Worm (Caenorhabditis elegans) whole organism, late embryonic: ENCODE measurements around the gene H38K22.7.
A peak's percentile ranks its signal among the peaks of the same experiment; 100 is the strongest.

Source experiments
- C08G9.2 ChIP-seq: sonication (generic microtip); optimal IDR thresholded peaks from 2 replicates; lab custom pipeline; 2016; ENCODE audit warnings: mild to moderate bottlenecking, missing genetic modification characterization, moderate library complexity, missing compliant biosample characterization
- C38D4.7 ChIP-seq: fragments of 200-800 bp; sonication (Bioruptor generic); optimal IDR thresholded peaks from 2 replicates; lab custom pipeline; 2018; ENCODE audit warnings: mild to moderate bottlenecking, missing genetic modification characterization, moderate library complexity, missing compliant biosample characterization
- F13H6.1 ChIP-seq: sonication (generic microtip); optimal IDR thresholded peaks from 2 replicates; lab custom pipeline; 2016; ENCODE audit warnings: missing genetic modification characterization, missing compliant biosample characterization
- K09A11.1 ChIP-seq: sonication (generic microtip); optimal IDR thresholded peaks from 2 replicates; lab custom pipeline; 2017; ENCODE audit warnings: antibody characterized with exemption, mild to moderate bottlenecking, missing genetic modification characterization, missing compliant biosample characterization; ENCODE audit not compliant: insufficient read depth
- Y22D7AL.16 ChIP-seq: sonication (generic microtip); optimal IDR thresholded peaks from 2 replicates; lab custom pipeline; 2016; ENCODE audit warnings: missing genetic modification characterization, missing compliant biosample characterization
- ceh-14 ChIP-seq: sonication (generic microtip); optimal IDR thresholded peaks from 2 replicates; lab custom pipeline; 2016; ENCODE audit warnings: missing genotype, missing genetic modification characterization, missing compliant biosample characterization
- ceh-18 ChIP-seq: sonication (generic microtip); optimal IDR thresholded peaks from 2 replicates; lab custom pipeline; 2016; ENCODE audit warnings: missing genetic modification characterization, missing compliant biosample characterization
- ceh-19 ChIP-seq: fragments of 200-800 bp; sonication (Bioruptor generic); optimal IDR thresholded peaks from 2 replicates; lab custom pipeline; 2018; ENCODE audit warnings: mild to moderate bottlenecking, missing genetic modification characterization, missing compliant biosample characterization
- ceh-2 ChIP-seq: sonication (generic microtip); optimal IDR thresholded peaks from 2 replicates; lab custom pipeline; 2016; ENCODE audit warnings: missing genotype, missing genetic modification characterization, missing compliant biosample characterization
- ceh-24 ChIP-seq: sonication (generic microtip); optimal IDR thresholded peaks from 2 replicates; lab custom pipeline; 2016; ENCODE audit warnings: mild to moderate bottlenecking, missing genetic modification characterization, missing compliant biosample characterization
- ceh-30 ChIP-seq: fragments of 150-350 bp; optimal IDR thresholded peaks from 2 replicates; lab custom pipeline; 2014; ENCODE audit warnings: missing biosample characterization, missing genetic modification characterization
- ceh-31 ChIP-seq: sonication (generic microtip); optimal IDR thresholded peaks from 2 replicates; lab custom pipeline; 2016; ENCODE audit warnings: missing genetic modification characterization, missing compliant biosample characterization
- ceh-34 ChIP-seq: sonication (generic microtip); optimal IDR thresholded peaks from 2 replicates; lab custom pipeline; 2016; ENCODE audit warnings: mild to moderate bottlenecking, missing genetic modification characterization, missing compliant biosample characterization
- ceh-45 ChIP-seq: fragments of 200-800 bp; sonication (Bioruptor generic); IDR thresholded peaks from 2 replicates; pipeline ENCODE4 v1.3.6; 2022; ENCODE audit warnings: missing genetic modification reagents, missing genetic modification characterization, missing compliant biosample characterization
- ceh-6 ChIP-seq: fragments of 200-800 bp; sonication (Bioruptor generic); optimal IDR thresholded peaks from 2 replicates; lab custom pipeline; 2018; ENCODE audit warnings: mild to moderate bottlenecking, missing genetic modification characterization, missing compliant biosample characterization
- dve-1 ChIP-seq: sonication (generic microtip); optimal IDR thresholded peaks from 2 replicates; lab custom pipeline; 2017; ENCODE audit warnings: antibody characterized with exemption, mild to moderate bottlenecking, missing genetic modification characterization, missing compliant biosample characterization
- elt-4 ChIP-seq: sonication (generic microtip); optimal IDR thresholded peaks from 2 replicates; lab custom pipeline; 2016; ENCODE audit warnings: missing genetic modification characterization, missing compliant biosample characterization
- eyg-1 ChIP-seq: sonication (generic microtip); optimal IDR thresholded peaks from 2 replicates; lab custom pipeline; 2016; ENCODE audit warnings: missing genotype, missing genetic modification characterization, missing compliant biosample characterization
- fkh-10 ChIP-seq: fragments of 150-350 bp; optimal IDR thresholded peaks from 2 replicates; lab custom pipeline; 2014; ENCODE audit warnings: missing biosample characterization, missing genetic modification reagents, missing genetic modification characterization
- gmeb-2 ChIP-seq: sonication (generic microtip); optimal IDR thresholded peaks from 2 replicates; lab custom pipeline; 2016; ENCODE audit warnings: missing genetic modification characterization, inconsistent platforms, missing compliant biosample characterization
- hlh-13 ChIP-seq: fragments of 200-800 bp; sonication (Bioruptor generic); optimal IDR thresholded peaks from 2 replicates; lab custom pipeline; 2018; ENCODE audit warnings: mild to moderate bottlenecking, missing genetic modification characterization, missing compliant biosample characterization
- hlh-15 ChIP-seq: sonication (generic microtip); optimal IDR thresholded peaks from 2 replicates; lab custom pipeline; 2016; ENCODE audit warnings: missing genetic modification characterization, missing compliant biosample characterization
- hlh-30 ChIP-seq: sonication (generic microtip); optimal IDR thresholded peaks from 2 replicates; lab custom pipeline; 2017; ENCODE audit warnings: antibody characterized with exemption, missing genetic modification characterization, missing compliant biosample characterization; ENCODE audit not compliant: insufficient read depth
- hlh-6 ChIP-seq: sonication (generic microtip); optimal IDR thresholded peaks from 2 replicates; lab custom pipeline; 2016; ENCODE audit warnings: missing genotype, missing genetic modification characterization, missing compliant biosample characterization
- lim-6 ChIP-seq: sonication (generic microtip); optimal IDR thresholded peaks from 2 replicates; lab custom pipeline; 2016; ENCODE audit warnings: missing genetic modification characterization, missing compliant biosample characterization
- lin-11 ChIP-seq: fragments of 200-800 bp; sonication (Bioruptor generic); optimal IDR thresholded peaks from 2 replicates; lab custom pipeline; 2018; ENCODE audit warnings: mild to moderate bottlenecking, missing genetic modification characterization, missing compliant biosample characterization
- mec-3 ChIP-seq: sonication (generic microtip); optimal IDR thresholded peaks from 2 replicates; lab custom pipeline; 2016; ENCODE audit warnings: borderline replicate concordance, missing genetic modification characterization, missing compliant biosample characterization
- nfya-1 ChIP-seq: sonication (generic microtip); optimal IDR thresholded peaks from 2 replicates; lab custom pipeline; 2017; ENCODE audit warnings: missing genetic modification characterization, mild to moderate bottlenecking, missing compliant biosample characterization, antibody characterized with exemption, moderate library complexity
- nhr-11 ChIP-seq: fragments of 150-350 bp; optimal IDR thresholded peaks from 2 replicates; lab custom pipeline; 2014; ENCODE audit warnings: missing biosample characterization, missing genetic modification characterization
- nhr-232 ChIP-seq: sonication (generic microtip); optimal IDR thresholded peaks from 2 replicates; lab custom pipeline; 2016; ENCODE audit warnings: missing genetic modification characterization, missing compliant biosample characterization
- npax-4 ChIP-seq: sonication (generic microtip); optimal IDR thresholded peaks from 2 replicates; lab custom pipeline; 2016; ENCODE audit warnings: missing genetic modification characterization, missing compliant biosample characterization
- odd-2 ChIP-seq: sonication (generic microtip); optimal IDR thresholded peaks from 2 replicates; lab custom pipeline; 2017; ENCODE audit warnings: antibody characterized with exemption, mild to moderate bottlenecking, missing genetic modification characterization, missing compliant biosample characterization
- pat-9 ChIP-seq: fragments of 200-800 bp; sonication (Bioruptor generic); optimal IDR thresholded peaks from 2 replicates; lab custom pipeline; 2018; ENCODE audit warnings: mild to moderate bottlenecking, missing genetic modification characterization, moderate library complexity, missing compliant biosample characterization
- pax-1 ChIP-seq: fragments of 150-350 bp; optimal IDR thresholded peaks from 2 replicates; lab custom pipeline; 2014; ENCODE audit warnings: missing biosample characterization, missing genetic modification characterization
- pha-4 ChIP-seq: fragments of 150-350 bp; optimal IDR thresholded peaks from 2 replicates; lab custom pipeline; 2018; ENCODE audit warnings: missing biosample characterization, missing genetic modification reagents, missing genetic modification characterization
- pros-1 ChIP-seq: fragments of 150-350 bp; optimal IDR thresholded peaks from 2 replicates; lab custom pipeline; 2014; ENCODE audit warnings: missing biosample characterization, missing genetic modification reagents, missing genetic modification characterization
- ref-2 ChIP-seq: sonication (generic microtip); optimal IDR thresholded peaks from 2 replicates; lab custom pipeline; 2016; ENCODE audit warnings: missing genetic modification characterization, missing compliant biosample characterization
- sdc-2 ChIP-seq: sonication (generic microtip); optimal IDR thresholded peaks from 2 replicates; lab custom pipeline; 2016; ENCODE audit warnings: missing genotype, missing genetic modification characterization, missing compliant biosample characterization
- sox-2 ChIP-seq: fragments of 200-800 bp; sonication (Bioruptor generic); IDR thresholded peaks from 2 replicates; pipeline ENCODE4 v1.3.6; 2022; ENCODE audit warnings: missing genetic modification reagents, missing genetic modification characterization, missing compliant biosample characterization
- sox-4 ChIP-seq: sonication (generic microtip); optimal IDR thresholded peaks from 2 replicates; lab custom pipeline; 2017; ENCODE audit warnings: mild to moderate bottlenecking, missing genetic modification characterization, inconsistent platforms, missing compliant biosample characterization
- syd-9 ChIP-seq: sonication (generic microtip); optimal IDR thresholded peaks from 2 replicates; lab custom pipeline; 2016; ENCODE audit warnings: mild to moderate bottlenecking, missing genetic modification characterization, moderate library complexity, missing compliant biosample characterization
- tbx-2 ChIP-seq: sonication (generic microtip); optimal IDR thresholded peaks from 2 replicates; lab custom pipeline; 2016; ENCODE audit warnings: missing genetic modification characterization, missing compliant biosample characterization
- tbx-7 ChIP-seq: sonication (generic microtip); optimal IDR thresholded peaks from 2 replicates; lab custom pipeline; 2016; ENCODE audit warnings: missing genotype, missing genetic modification characterization, missing compliant biosample characterization
- ttx-3 ChIP-seq: sonication (generic microtip); optimal IDR thresholded peaks from 2 replicates; lab custom pipeline; 2016; ENCODE audit warnings: missing genetic modification reagents, missing genetic modification characterization, missing compliant biosample characterization
- unc-55 ChIP-seq: sonication (generic microtip); optimal IDR thresholded peaks from 2 replicates; lab custom pipeline; 2017; ENCODE audit warnings: missing biosample characterization, missing genetic modification reagents, missing genetic modification characterization
- zip-5 ChIP-seq: sonication (generic microtip); optimal IDR thresholded peaks from 2 replicates; lab custom pipeline; 2016; ENCODE audit warnings: missing genetic modification characterization, missing compliant biosample characterization
- ztf-16 ChIP-seq: sonication (generic microtip); optimal IDR thresholded peaks from 2 replicates; lab custom pipeline; 2017; ENCODE audit warnings: missing genetic modification characterization, missing compliant biosample characterization

Gene H38K22.7

ce11 chrIII:4278203-4278602 lies 43.3 kb upstream of the H38K22.7 start:
- TF ChIP-seq tbx-7 (no peak), dve-1 (no peak), sox-4 (no peak), ceh-24 (tag; lab: Kevin White, UChicago) (no peak), ceh-14 (tag; lab: Kevin White, UChicago) (no peak), K09A11.1 (tag; lab: Kevin White, UChicago) (no peak), eyg-1 (tag; lab: Kevin White, UChicago) (no peak), lin-11 (tag; lab: Kevin White, UChicago) (no peak), hlh-6 (tag; lab: Kevin White, UChicago) (no peak), hlh-15 (no peak), syd-9 (tag; lab: Kevin White, UChicago) (no peak), zip-5 (tag; lab: Kevin White, UChicago) (no peak), C38D4.7 (GFP tag; lab: Kevin White, UChicago) (no peak), hlh-13 (GFP tag; lab: Kevin White, UChicago) (no peak)
- TF ChIP-seq, all 69 proteins: peak for 0

ce11 chrIII:4280215-4281173 lies 41.0 kb upstream of the H38K22.7 start, which contains the start of gene sup-26:
sup-26 (minus strand) TSS chrIII:4280224.
- TF ChIP-seq C08G9.2 (tag; lab: Kevin White, UChicago) (no peak), nhr-11 (tag; lab: Kevin White, UChicago) (no peak), ceh-30 (tag; lab: Kevin White, UChicago) (no peak), mec-3 (tag; lab: Kevin White, UChicago) (peak; percentile 29), K09A11.1 (tag; lab: Kevin White, UChicago) (no peak), Y22D7AL.16 (tag; lab: Kevin White, UChicago) (no peak), tbx-2 (tag; lab: Kevin White, UChicago) (peak; percentile 65), tbx-7 (no peak), ceh-31 (tag; lab: Kevin White, UChicago) (peak; percentile 41), pros-1 (tag; lab: Kevin White, UChicago) (no peak), hlh-30 (tag; lab: Kevin White, UChicago) (peak; percentile 84), ceh-6 (GFP tag; lab: Kevin White, UChicago) (peak; percentile 19), npax-4 (tag; lab: Kevin White, UChicago) (no peak), ceh-19 (GFP tag; lab: Kevin White, UChicago) (no peak), ceh-2 (tag; lab: Kevin White, UChicago) (peak; percentile 28), odd-2 (tag; lab: Kevin White, UChicago) (no peak), F13H6.1 (no peak), sdc-2 (tag; lab: Kevin White, UChicago) (peak; percentile 70), ztf-16 (tag; lab: Kevin White, UChicago) (no peak), ceh-34 (peak; percentile 73), pat-9 (tag; lab: Kevin White, UChicago) (no peak), unc-55 (GFP tag; lab: Kevin White, UChicago) (peak; percentile 16), pax-1 (no peak), pha-4 (tag; lab: Kevin White, UChicago) (no peak), lim-6 (tag; lab: Kevin White, UChicago) (no peak), hlh-6 (tag; lab: Kevin White, UChicago) (peak; percentile 40), ceh-24 (tag; lab: Kevin White, UChicago) (no peak), zip-5 (tag; lab: Kevin White, UChicago) (no peak), C38D4.7 (GFP tag; lab: Kevin White, UChicago) (no peak), nhr-232 (tag; lab: Kevin White, UChicago) (no peak), ceh-18 (tag; lab: Kevin White, UChicago) (peak; percentile 33), ceh-45 (no peak), ref-2 (tag; lab: Kevin White, UChicago) (peak; percentile 65), hlh-13 (GFP tag; lab: Kevin White, UChicago) (no peak), dve-1 (no peak), ttx-3 (tag; lab: Kevin White, UChicago) (no peak), elt-4 (peak; percentile 85), nfya-1 (tag; lab: Kevin White, UChicago) (peak; percentile 19), gmeb-2 (tag; lab: Kevin White, UChicago) (no peak), fkh-10 (GFP tag; lab: Kevin White, UChicago) (no peak), ceh-14 (tag; lab: Kevin White, UChicago) (no peak), syd-9 (tag; lab: Kevin White, UChicago) (peak; percentile 6), sox-2 (GFP tag; lab: Robert Waterston, UW) (no peak)
